Fruit fly (Drosophila melanogaster) whole organism: ENCODE measurements around the gene CG31296.

Source experiments
- CG8478 ChIP-seq: fragments of >200 bp; optimal IDR thresholded peaks from 2 replicates; lab custom pipeline; 2018; ENCODE audit warnings: inconsistent platforms
- Dll ChIP-seq: fragments of >200 bp; optimal IDR thresholded peaks from 2 replicates; lab custom pipeline; 2017
- EcR ChIP-seq, 2 experiments: fragments of >200 bp; optimal IDR thresholded peaks; 2 replicates each; lab custom pipeline; 2017; ENCODE audit warnings: missing biosample characterization in 2 of 2, missing genetic modification characterization in 2 of 2, missing genetic modification reagents in 2 of 2
- pan ChIP-seq: fragments of >200 bp; optimal IDR thresholded peaks from 2 replicates; lab custom pipeline; 2017
- psq ChIP-seq: fragments of >200 bp; optimal IDR thresholded peaks from 2 replicates; lab custom pipeline; 2017
- usp ChIP-seq: fragments of >200 bp; optimal IDR thresholded peaks from 2 replicates; lab custom pipeline; 2017; ENCODE audit warnings: missing biosample characterization, missing genetic modification characterization, mixed read lengths

The CG31296 gene

DNA sequence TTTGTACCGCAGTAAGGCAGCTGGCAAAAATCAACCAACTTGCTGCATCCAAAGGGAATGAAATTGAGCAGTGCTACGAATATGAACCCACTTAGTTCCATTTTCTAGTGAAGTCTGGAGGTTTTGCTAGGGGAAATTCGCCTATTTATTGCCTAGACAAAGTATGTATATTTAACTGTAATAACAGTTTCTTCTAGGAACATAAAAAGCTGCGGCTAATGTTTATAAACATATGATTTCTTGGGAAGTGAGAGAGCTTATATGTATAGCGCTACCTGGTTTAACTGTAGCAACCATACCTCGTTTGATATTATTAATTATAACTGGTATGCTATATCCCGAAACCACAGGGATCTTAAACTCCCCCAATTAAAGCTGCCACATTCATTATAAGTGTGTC is at the start of gene CG31296:
CG31296 (minus strand) TSS at position 101 of the 400 bp plus-strand sequence.
- TF ChIP-seq Dll (lab: Kevin White, UChicago) (no peak), CG8478 (no peak), psq (no peak), usp (GFP tag; lab: Kevin White, UChicago) (no peak), EcR (GFP tag; optimal IDR thresholded peaks at IDR 0.05; lab: Kevin White, UChicago) (no peak), pan (lab: Kevin White, UChicago) (no peak)

DNA sequence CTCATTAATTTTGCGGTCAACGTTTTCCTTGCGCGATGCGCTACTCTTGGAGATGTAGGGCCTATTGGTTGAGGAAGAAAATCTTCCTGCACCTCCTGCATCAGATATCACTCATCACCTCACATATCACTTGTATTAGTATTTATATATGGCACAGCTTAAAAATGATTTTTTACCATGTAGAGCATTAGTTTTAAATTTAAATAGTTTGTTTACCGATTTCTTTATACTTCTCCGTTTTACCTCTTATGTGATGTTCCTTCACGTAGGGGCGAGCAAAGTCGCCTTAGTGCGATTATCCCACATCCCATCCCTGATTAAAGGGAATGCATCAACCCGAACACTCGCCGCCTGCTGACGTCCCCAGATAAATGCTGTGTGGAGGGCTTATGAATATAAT is 49.4 kb upstream of the CG31296 start:
- TF ChIP-seq pan (lab: Kevin White, UChicago) (no peak), psq (no peak), Dll (lab: Kevin White, UChicago) (no peak), CG8478 (no peak), EcR (GFP tag; optimal IDR thresholded peaks at IDR 0.05; lab: Kevin White, UChicago) (no peak), usp (GFP tag; lab: Kevin White, UChicago) (no peak)

DNA sequence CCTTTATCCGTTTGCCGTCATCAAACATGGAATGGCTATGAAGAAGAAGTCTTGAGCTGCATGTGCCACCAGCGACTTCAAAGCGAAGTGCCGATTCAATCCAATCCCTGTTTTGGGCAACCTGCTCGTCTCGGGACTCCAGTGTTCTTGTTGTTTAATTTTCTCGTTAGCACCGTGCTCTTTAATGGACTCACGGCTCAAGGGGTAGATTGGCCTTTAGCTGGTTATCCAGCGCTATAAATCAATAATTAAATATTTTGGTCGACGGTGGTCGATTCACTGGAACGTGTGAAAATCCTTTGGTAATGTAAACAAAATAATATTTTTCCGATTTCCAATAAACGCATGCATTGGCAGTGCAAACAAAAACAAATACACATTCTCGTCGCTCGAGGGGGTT is 48.4 kb upstream of the CG31296 start:
- TF ChIP-seq usp (GFP tag; lab: Kevin White, UChicago) (no peak), pan (lab: Kevin White, UChicago) (no peak), CG8478 (no peak), Dll (lab: Kevin White, UChicago) (no peak), EcR (GFP tag; optimal IDR thresholded peaks at IDR 0.05; lab: Kevin White, UChicago) (no peak)

DNA sequence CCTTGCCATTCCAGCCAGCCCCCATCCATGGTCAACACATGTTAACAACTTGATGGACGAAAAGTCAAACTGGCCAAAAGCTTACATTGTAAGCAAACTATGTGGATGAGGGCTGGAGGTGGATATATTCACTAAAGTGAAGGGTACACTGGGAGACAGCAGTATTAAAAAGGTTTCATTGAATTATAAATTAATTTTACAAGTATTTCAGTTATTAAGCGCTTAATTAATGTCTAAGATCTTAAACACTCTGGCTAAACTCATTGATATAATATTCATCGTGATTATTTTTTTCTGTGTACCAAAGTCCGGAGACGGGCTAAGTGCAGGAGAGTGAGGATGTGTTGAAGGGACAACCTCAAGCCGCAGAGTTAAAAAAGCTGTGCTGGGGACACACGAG is 37.3 kb upstream of the CG31296 start:
- TF ChIP-seq pan (lab: Kevin White, UChicago) (no peak), Dll (lab: Kevin White, UChicago) (no peak), psq (no peak), usp (GFP tag; lab: Kevin White, UChicago) (no peak), CG8478 (no peak), EcR (GFP tag; optimal IDR thresholded peaks at IDR 0.05; lab: Kevin White, UChicago) (no peak)

DNA sequence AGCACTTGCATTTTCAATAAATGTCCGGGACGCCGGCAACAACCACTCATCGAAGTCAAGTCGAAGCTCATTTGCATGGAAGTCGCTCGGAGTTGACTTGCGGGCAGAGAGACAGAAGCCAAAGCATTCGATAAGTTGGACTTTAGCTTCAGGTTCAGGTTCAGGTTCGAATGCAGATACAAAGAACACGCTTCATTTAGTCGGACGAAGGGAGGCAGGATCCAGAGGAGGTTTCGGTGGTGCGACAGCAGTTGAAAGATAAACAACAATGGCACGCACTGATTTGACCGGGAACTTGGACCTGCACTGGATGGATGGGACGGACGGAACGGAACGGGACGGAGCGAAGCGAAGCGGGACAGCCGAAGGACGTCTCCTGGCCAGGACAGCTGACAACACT is 36.6 kb upstream of the CG31296 start:
- TF ChIP-seq usp (GFP tag; lab: Kevin White, UChicago) (no peak), psq (no peak), CG8478 (no peak), Dll (lab: Kevin White, UChicago) (no peak), pan (lab: Kevin White, UChicago) (no peak), EcR (GFP tag; optimal IDR thresholded peaks at IDR 0.05; lab: Kevin White, UChicago) (no peak)

DNA sequence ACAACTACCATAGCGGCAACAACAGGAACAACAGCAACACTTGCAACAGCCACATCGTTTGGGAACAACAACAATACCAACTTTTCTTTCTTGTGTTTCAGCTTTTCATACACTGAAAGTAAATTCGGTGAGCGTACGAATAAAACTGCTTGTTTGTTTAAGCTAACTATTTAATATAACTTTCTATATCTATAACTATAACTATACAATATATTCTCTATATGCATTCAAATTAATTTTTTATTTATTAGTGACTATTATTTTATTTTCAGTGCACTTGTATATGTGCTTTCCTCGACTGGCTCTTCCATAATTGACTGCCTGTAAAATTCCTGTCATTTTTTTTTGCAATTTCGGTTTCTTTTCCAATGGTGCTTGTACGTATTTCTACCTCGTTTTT is 35.7 kb upstream of the CG31296 start:
- TF ChIP-seq pan (lab: Kevin White, UChicago) (no peak), psq (no peak), CG8478 (no peak), Dll (lab: Kevin White, UChicago) (no peak), usp (GFP tag; lab: Kevin White, UChicago) (no peak)

DNA sequence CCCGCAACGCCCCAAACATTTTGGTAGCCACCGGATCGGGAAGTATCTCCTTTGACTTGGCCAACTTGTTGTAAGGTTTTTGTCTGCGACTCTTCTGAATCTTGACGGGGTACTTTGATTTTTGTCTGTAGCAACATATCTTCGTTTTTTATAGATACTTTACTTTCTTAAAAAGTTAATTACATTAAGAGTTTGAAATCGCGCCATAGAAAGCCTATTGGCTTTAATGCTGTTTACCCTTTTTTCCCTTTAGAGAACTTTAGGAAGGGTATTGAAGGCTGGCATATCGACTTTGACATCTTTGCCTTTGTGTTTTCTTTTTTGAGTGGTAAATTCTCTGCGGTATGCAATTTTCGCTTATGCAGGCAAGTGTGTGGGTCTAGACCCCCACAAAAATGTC is 35.1 kb upstream of the CG31296 start:
- TF ChIP-seq usp (GFP tag; lab: Kevin White, UChicago) (no peak), CG8478 (no peak), Dll (lab: Kevin White, UChicago) (no peak), EcR (GFP tag; optimal IDR thresholded peaks at IDR 0.05; lab: Kevin White, UChicago) (no peak), psq (no peak), pan (lab: Kevin White, UChicago) (no peak)

DNA sequence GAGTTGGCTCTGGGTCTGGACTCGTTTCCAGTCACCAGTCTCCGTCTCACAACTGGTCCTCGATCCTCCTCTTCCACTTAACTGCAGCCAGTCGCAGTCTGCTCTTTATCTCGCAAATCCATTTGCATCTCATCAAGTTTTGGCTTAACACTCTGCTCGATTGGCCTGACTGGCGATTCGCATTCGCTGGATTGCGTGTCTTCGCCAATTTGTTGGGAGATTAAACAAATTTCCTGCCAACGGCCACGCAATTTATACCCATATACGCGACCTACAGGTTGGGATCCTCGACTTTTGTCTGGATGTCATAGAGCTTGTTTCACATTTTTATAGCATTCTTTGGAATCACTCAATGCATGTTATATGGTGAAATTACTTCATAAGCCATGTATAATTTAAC is 26.0 kb upstream of the CG31296 start:
- TF ChIP-seq pan (lab: Kevin White, UChicago) (no peak), CG8478 (no peak)

DNA sequence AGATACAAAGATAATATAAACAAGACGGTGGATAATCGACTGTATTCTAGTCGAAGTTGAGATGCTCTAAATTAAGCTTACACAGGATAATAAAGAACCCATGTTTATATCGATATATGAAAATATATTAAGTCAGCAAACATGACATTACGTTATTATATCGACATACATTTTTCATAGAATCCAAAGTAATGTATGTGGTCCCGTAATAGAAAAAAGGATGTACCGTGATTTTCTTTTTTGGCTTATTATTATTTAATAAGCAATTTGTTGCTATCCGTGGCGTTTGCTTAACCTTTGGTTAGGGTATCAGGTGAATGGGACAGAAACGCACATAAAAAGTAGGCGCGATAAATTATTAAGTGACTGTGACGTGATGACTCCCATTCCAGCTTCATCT is 25.3 kb upstream of the CG31296 start:
- TF ChIP-seq EcR (GFP tag; optimal IDR thresholded peaks at IDR 0.05; lab: Kevin White, UChicago) (no peak), psq (no peak), CG8478 (no peak), usp (GFP tag; lab: Kevin White, UChicago) (no peak), Dll (lab: Kevin White, UChicago) (no peak), pan (lab: Kevin White, UChicago) (no peak)

DNA sequence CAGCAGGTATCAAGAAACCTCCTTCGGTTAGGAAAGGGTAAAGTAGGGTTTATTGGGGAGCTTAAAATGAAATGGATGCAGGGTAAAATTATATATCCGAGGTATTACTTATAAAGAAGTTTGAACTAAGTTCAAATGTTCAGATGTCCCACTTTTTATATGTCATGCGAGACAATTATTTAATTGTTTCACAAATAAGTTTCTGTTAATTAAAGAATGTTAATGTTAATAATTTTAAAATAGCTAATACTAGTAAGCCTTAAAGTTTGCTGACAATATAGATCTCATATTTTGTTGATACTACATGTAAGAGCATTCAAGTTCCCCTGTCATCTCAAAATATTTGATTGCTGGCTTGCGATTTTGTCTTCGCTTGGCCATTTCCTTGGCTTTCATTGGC is 23.5 kb upstream of the CG31296 start:
- TF ChIP-seq pan (lab: Kevin White, UChicago) = no peak
- no peak for TF ChIP-seq CG8478
- TF ChIP-seq psq = no peak
- TF ChIP-seq EcR (GFP tag; optimal IDR thresholded peaks at IDR 0.05; lab: Kevin White, UChicago) = no peak
- no peak for TF ChIP-seq usp (GFP tag; lab: Kevin White, UChicago)
- TF ChIP-seq Dll (lab: Kevin White, UChicago) = no peak

DNA sequence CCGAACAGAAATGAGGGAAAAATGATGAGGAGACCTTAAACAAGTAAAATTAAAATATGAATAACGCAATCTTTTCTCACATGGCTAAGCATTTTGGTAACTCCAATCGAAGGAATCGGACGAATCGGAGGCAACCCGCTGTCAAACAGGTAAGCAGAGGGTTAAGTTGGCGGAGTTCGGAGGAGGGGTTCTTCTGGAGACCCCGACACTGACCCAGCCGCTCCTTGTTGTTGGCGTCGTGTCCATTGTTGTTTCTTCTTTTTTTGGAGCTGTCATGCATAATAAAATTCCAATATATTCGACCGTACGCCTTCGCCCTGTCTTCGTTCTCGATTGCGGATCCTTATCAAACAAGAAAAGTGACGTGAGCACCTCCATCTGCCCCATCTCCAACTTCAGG is 22.3 kb upstream of the CG31296 start:
- TF ChIP-seq pan (lab: Kevin White, UChicago) (no peak), EcR (GFP tag; optimal IDR thresholded peaks at IDR 0.05; lab: Kevin White, UChicago) (no peak), Dll (lab: Kevin White, UChicago) (no peak), usp (GFP tag; lab: Kevin White, UChicago) (no peak), CG8478 (no peak), psq (no peak)

DNA sequence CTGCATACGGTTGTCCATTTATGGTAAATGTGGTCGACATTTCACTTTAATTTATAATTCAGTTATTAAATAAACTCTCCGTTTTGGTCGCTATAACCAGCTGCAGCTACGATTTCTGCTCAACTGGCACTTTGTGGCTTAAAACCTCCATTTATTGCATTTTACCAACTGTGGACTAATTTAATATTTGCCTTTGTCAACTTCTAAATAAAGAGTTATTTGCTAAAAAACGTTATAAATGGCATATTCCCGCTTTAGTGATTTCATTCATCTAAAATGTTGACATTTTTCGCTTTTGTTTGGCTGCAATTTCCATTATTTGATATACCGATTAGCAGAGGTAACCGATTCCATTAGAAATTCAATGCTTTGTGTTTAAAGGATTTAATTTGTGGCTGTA is 21.5 kb upstream of the CG31296 start, which contains the start of gene AOX4:
AOX4 (minus strand) TSS at position 101 of the 400 bp plus-strand sequence.
- no peak for TF ChIP-seq Dll (lab: Kevin White, UChicago)
- TF ChIP-seq pan (lab: Kevin White, UChicago) = no peak
- TF ChIP-seq EcR (GFP tag; optimal IDR thresholded peaks at IDR 0.05; lab: Kevin White, UChicago) = no peak
- no peak for TF ChIP-seq CG8478
- TF ChIP-seq usp (GFP tag; lab: Kevin White, UChicago) = no peak
- no peak for TF ChIP-seq psq

DNA sequence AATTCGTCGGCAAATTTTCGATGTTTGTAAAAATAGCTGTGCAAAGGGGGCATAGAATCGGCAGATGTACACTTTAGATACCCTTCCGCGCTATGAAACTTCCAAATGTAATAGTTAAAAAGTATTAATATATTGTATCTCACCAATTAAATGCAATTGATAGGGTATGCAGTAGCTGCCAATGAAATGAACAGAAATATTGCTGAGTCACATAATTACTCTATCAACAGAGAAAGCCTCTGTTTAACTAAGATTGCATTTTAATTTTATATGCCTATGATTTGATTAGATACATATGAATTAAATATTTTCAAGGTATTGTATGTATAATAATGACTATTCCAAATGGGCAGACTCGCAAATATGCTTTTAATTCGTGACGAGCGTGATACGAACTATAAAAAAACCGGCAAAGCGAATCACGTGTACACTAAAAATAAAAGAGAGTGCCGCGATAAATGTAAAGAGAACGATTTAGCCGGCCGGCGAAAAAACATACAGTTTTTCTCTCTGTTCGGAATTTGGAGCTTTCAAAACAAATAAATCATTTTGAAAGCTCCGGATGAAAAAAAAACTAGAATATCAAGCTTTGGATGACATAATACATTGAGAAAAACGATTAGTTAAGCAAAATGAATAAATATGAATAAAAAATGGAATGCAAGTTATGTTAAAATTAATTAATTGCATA is 16.7 kb upstream of the CG31296 start, which contains the start of gene AOX3:
AOX3 (minus strand) TSS at position 362 of the 691 bp plus-strand sequence.
- no peak for TF ChIP-seq psq
- no peak for TF ChIP-seq CG8478
- no peak for TF ChIP-seq EcR (GFP tag; optimal IDR thresholded peaks at IDR 0.05; lab: Kevin White, UChicago)
- TF ChIP-seq Dll (lab: Kevin White, UChicago) = no peak
- TF ChIP-seq pan (lab: Kevin White, UChicago) = no peak
- TF ChIP-seq usp (GFP tag; lab: Kevin White, UChicago) = no peak
